Worm (Caenorhabditis elegans): Measurements from ENCODE around the gene F58H7.1.
A peak's percentile ranks its signal among the peaks of the same experiment; 100 is the strongest.

DNA sequence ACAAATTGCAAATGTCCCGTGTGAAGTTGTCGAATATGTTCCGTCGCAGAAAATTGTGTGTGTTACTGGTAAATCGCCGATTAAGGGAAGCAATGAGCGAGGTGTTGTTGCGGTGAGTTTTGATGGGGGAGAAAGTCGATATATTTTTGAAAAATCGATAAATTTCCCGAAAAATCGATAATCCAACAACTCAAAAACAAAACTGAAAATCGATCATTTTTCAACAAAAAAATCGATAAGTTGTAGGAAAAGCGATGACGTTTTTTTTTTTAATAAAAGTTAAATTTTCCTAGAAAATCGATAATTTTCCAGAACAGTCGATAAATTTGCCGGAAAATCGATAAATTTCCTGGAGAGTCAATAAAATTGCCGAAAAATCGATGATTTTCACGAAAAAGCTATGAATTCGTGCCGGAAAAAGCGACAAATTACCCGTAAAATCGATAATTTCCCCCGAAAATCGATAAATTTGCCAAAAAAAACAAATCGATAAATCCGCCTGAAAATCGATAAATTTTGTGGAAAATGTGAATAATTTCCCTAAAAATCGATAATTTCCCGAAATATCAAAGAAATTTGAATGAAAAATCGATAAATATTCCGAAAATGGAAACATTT, 37.3 kb upstream of the F58H7.1 start:
- TF ChIP-seq unc-62 (GFP tag; optimal IDR thresholded peaks at IDR 0.05) (no peak), lin-39 (tag; optimal IDR thresholded peaks at IDR 0.05) (no peak), elt-1 (tag; optimal IDR thresholded peaks at IDR 0.05) (no peak), elt-3 (tag; optimal IDR thresholded peaks at IDR 0.05) (no peak), fos-1 (tag; optimal IDR thresholded peaks at IDR 0.05) (no peak), ceh-28 (tag; optimal IDR thresholded peaks at IDR 0.05) (peak; percentile 87), skn-1 (tag; optimal IDR thresholded peaks at IDR 0.05) (no peak), nhr-237 (tag; optimal IDR thresholded peaks at IDR 0.05) (no peak), nhr-23 (tag; optimal IDR thresholded peaks at IDR 0.05) (no peak), ceh-9 (tag; optimal IDR thresholded peaks at IDR 0.05) (no peak), nfya-1 (tag; optimal IDR thresholded peaks at IDR 0.05; ENCODE audit: insufficient read depth) (no peak), pha-4 (tag; optimal IDR thresholded peaks at IDR 0.05) (no peak)
